Worm (Caenorhabditis elegans) whole organism, mixed stage, embryonic: ENCODE data around the gene btb-17.

ENCODE experiments used
- elt-3 ChIP-seq: fragments of 150-350 bp; optimal IDR thresholded peaks from 2 replicates; lab custom pipeline; 2014; ENCODE audit warnings: missing biosample characterization, missing genetic modification characterization
- nhr-28 ChIP-seq: fragments of 150-350 bp; optimal IDR thresholded peaks from 2 replicates; lab custom pipeline; 2014; ENCODE audit warnings: missing biosample characterization, missing genetic modification characterization

ce11 chrII:3270598-3270997 is 24.6 kb upstream of the btb-17 start:
- no peak for TF ChIP-seq elt-3 (tag; lab: Kevin White, UChicago)
- TF ChIP-seq nhr-28 (tag; lab: Kevin White, UChicago) = no peak
